Worm (Caenorhabditis elegans) whole organism, L4/young adult: ENCODE measurements around the gene C06B8.2.

Source experiments
- W03F9.2 ChIP-seq: fragments of 150-350 bp; optimal IDR thresholded peaks from 2 replicates; lab custom pipeline; 2014; ENCODE audit warnings: missing biosample characterization, missing genetic modification characterization
- dao-5 ChIP-seq: sonication (generic microtip); optimal IDR thresholded peaks from 2 replicates; lab custom pipeline; 2016; ENCODE audit warnings: missing genotype, missing genetic modification characterization, moderate library complexity, missing compliant biosample characterization

DNA sequence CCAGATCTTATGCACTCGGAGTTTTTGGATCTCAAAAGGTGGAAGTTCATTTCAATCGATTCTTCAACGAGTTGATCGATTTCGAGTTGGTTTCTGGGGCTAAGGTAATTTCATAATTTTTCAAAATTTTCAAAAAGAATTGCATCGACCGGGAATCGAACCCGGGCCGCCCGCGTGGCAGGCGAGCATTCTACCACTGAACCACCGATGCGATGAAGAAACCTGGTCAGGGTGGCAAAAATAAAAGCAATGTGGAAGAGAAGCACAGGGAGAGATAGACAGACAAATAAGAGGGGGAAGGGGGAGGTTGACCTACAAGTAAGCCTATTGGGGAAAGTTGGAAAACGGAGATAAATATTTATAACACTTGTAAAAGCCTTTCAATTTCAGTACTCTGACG is 26.5 kb upstream of the C06B8.2 start:
- TF ChIP-seq dao-5 = peak; percentile 5
- TF ChIP-seq W03F9.2 = no peak
